Worm (Caenorhabditis elegans) whole organism, L2 larva: Measurements from ENCODE around the gene C55A6.6.

ENCODE experiments used
- F13H6.1 ChIP-seq: sonication (generic microtip); optimal IDR thresholded peaks from 2 replicates; lab custom pipeline; 2016; ENCODE audit warnings: missing genetic modification characterization, missing compliant biosample characterization
- aly-2 ChIP-seq: fragments of 150-350 bp; optimal IDR thresholded peaks from 2 replicates; lab custom pipeline; 2014; ENCODE audit warnings: missing biosample characterization, missing genetic modification characterization
- ceh-82 ChIP-seq: fragments of 150-350 bp; optimal IDR thresholded peaks from 2 replicates; lab custom pipeline; 2014; ENCODE audit warnings: missing biosample characterization, missing genetic modification characterization
- elt-1 ChIP-seq: fragments of 150-350 bp; optimal IDR thresholded peaks from 2 replicates; lab custom pipeline; 2014; ENCODE audit warnings: missing biosample characterization, missing genetic modification characterization
- elt-3 ChIP-seq: sonication (generic microtip); optimal IDR thresholded peaks from 2 replicates; lab custom pipeline; 2017; ENCODE audit warnings: missing biosample characterization, missing genetic modification characterization
- gmeb-1 ChIP-seq: fragments of 150-350 bp; optimal IDR thresholded peaks from 2 replicates; lab custom pipeline; 2014; ENCODE audit warnings: missing biosample characterization, missing genetic modification characterization
- lin-13 ChIP-seq: fragments of 150-350 bp; optimal IDR thresholded peaks from 2 replicates; lab custom pipeline; 2014; ENCODE audit warnings: missing biosample characterization, missing genetic modification reagents, missing genetic modification characterization
- lsy-2 ChIP-seq, 2 experiments: fragments of 150-350 bp in 1 of 2; sonication (generic microtip) in 1 of 2; optimal IDR thresholded peaks; 2 replicates each; lab custom pipeline; 2014 to 2017; ENCODE audit warnings: missing biosample characterization in 2 of 2, missing genetic modification characterization in 2 of 2
- mdl-1 ChIP-seq, 2 experiments: fragments of 150-350 bp in 1 of 2; sonication (generic microtip) in 1 of 2; optimal IDR thresholded peaks; 2 replicates each; lab custom pipeline; 2017; ENCODE audit warnings: missing biosample characterization in 2 of 2, missing genetic modification characterization in 2 of 2
- nhr-11 ChIP-seq: fragments of 150-350 bp; optimal IDR thresholded peaks from 2 replicates; lab custom pipeline; 2014; ENCODE audit warnings: missing biosample characterization, missing genetic modification characterization
- nhr-6 ChIP-seq: fragments of 150-350 bp; optimal IDR thresholded peaks from 2 replicates; lab custom pipeline; 2014; ENCODE audit warnings: missing biosample characterization, missing genetic modification characterization
- unc-55 ChIP-seq: fragments of 150-350 bp; sonication (generic microtip); optimal IDR thresholded peaks from 3 replicates; lab custom pipeline; 2014; ENCODE audit warnings: missing biosample characterization, missing genetic modification reagents, missing genetic modification characterization
- unc-62 ChIP-seq: fragments of 150-350 bp; optimal IDR thresholded peaks from 2 replicates; lab custom pipeline; 2014; ENCODE audit warnings: missing biosample characterization, missing genetic modification reagents, missing genetic modification characterization
- ztf-11 ChIP-seq: sonication (generic microtip); optimal IDR thresholded peaks from 2 replicates; lab custom pipeline; 2017; ENCODE audit warnings: missing biosample characterization, missing genetic modification characterization

ce11 chrV:11508773-11509172 is 5.8 kb downstream of the C55A6.6 start, which contains the start of gene ttll-5:
- TF ChIP-seq elt-3 (no peak), unc-55 (GFP tag; lab: Kevin White, UChicago) (no peak), lin-13 (GFP tag; lab: Kevin White, UChicago) (no peak), ztf-11 (no peak), ceh-82 (no peak), unc-62 (no peak), lsy-2 (tag; optimal IDR thresholded peaks at IDR 0.05; lab: Kevin White, UChicago) (no peak), gmeb-1 (tag; lab: Kevin White, UChicago) (no peak), nhr-6 (tag; lab: Kevin White, UChicago) (no peak), elt-1 (no peak), nhr-11 (no peak), aly-2 (tag; lab: Kevin White, UChicago) (no peak), mdl-1 (tag; optimal IDR thresholded peaks at IDR 0.05; lab: Kevin White, UChicago) (no peak), F13H6.1 (tag; lab: Kevin White, UChicago) (no peak)
